Fruit fly (Drosophila melanogaster): ENCODE data around the gene CG32119.

The CG32119 gene

DNA sequence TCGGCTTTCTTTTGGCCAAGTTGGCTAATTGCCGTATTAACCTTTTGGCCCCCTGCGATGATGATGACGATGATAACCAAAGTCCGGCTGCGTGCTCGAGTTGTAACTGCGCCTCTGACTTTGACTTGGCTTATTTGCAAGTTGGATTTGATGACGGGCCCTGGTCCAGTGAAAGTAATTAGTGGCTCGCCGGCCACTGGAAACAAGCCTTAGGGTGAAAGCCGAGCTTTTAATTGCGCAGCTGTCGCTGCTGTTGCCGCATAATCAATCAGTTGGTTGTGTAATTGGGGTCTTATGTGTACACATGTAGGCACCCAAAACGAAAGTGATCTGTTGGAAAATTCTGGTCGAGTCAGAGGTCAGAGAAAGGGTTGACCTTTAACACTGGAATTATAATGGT is 5.8 kb upstream of the CG32119 start:
- no peak for TF ChIP-seq CG17801 (GFP tag; optimal IDR thresholded peaks at IDR 0.05; ENCODE audit: partially characterized antibody)

- TF ChIP-seq CG17801 (GFP tag; optimal IDR thresholded peaks at IDR 0.05; ENCODE audit: partially characterized antibody) = no peak
Observed at dm6 chr3L:13252952-13253478, 4.5 kb upstream of the CG32119 start.

DNA sequence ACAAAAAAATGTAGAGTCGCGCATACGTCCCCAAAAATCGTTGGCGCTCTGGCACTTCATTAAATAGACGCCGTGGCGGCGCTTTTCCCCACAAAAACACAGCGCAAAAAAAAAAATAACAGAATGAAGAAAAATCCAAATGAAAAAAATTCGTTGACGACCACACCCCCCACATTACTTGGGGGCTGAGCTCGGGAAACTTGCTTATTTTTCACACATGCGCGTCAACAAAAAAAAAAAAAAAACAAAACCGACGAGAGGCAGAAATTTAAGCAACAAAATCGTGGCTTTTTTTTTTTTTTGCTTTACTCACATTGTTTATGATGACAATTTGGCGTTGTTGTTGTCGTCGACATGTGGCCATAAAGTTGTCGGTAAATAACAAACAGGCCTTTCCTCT is 3.3 kb upstream of the CG32119 start:
- TF ChIP-seq CG17801 (GFP tag; optimal IDR thresholded peaks at IDR 0.05; ENCODE audit: partially characterized antibody) = no peak

- TF ChIP-seq CG17801 (GFP tag; optimal IDR thresholded peaks at IDR 0.05; ENCODE audit: partially characterized antibody) = no peak
Observed at dm6 chr3L:13250071-13250470, 1.6 kb upstream of the CG32119 start.

- no peak for TF ChIP-seq CG17801 (GFP tag; optimal IDR thresholded peaks at IDR 0.05; ENCODE audit: partially characterized antibody)
Observed at dm6 chr3L:13249374-13249773, 872 bp upstream of the CG32119 start.

dm6 chr3L:13246278-13247069 is 2.0 kb downstream of the CG32119 start:
- no peak for TF ChIP-seq CG17801 (GFP tag; optimal IDR thresholded peaks at IDR 0.05; ENCODE audit: partially characterized antibody)

DNA sequence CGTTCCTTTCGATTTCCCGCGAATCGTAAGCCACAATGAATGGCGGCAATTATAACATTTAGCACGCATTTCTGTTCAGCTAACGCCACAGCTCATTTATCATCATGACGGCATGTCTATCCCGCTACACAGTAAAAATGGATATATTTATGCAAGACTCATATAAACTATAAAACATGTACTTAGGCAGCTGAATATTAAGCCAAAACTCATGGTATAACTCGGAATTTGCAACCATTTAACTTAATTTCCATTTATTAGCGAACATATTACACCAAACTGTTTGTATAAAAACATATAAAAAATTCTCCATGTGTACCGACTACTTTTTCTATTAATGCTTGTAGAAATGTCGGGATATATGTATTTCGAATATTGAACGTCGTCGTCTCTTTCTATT is 4.3 kb downstream of the CG32119 start:
- no peak for TF ChIP-seq CG17801 (GFP tag; optimal IDR thresholded peaks at IDR 0.05; ENCODE audit: partially characterized antibody)

dm6 chr3L:13237056-13237455 is 11.4 kb downstream of the CG32119 start:
- TF ChIP-seq CG17801 (GFP tag; optimal IDR thresholded peaks at IDR 0.05; ENCODE audit: partially characterized antibody) = peak; percentile 8

- no peak for TF ChIP-seq CG17801 (GFP tag; optimal IDR thresholded peaks at IDR 0.05; ENCODE audit: partially characterized antibody)
Observed at dm6 chr3L:13236646-13237045, 11.9 kb downstream of the CG32119 start.

DNA sequence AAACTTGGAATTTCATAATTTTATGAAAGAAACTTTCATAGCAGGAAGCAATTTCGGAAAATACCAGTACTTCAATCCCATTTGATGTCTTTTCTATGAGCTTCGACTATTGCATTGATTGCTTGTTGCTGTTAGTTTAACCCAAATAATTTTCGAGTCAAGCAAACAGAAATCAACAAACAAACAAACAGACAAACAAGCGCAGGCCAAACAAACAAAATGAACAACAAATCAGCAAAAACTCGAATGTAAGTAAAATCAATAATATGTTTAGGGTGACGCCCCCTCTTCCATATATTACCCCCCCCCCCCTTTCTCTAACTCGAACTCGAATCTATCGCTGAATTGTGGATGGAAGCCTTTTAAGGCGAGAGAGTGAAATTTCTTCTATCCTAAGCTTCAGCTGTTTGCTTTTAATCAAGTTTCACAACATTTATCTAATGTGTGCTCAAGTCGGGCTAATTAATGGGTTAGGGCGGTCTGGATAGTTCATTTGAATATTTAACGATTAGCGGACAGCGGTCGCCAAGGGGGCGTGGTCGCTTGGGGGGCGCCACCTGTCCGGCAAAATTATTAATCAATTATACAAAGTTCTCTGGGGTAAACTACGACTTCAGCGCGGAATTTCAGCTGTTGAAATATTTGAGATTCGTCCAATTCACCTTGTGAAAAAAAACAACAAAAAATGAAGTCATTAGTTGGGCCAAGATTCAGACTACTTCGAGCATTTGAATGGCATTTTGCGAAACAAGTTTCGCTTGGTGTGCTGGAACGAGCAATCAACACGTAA is 12.8 kb downstream of the CG32119 start:
- TF ChIP-seq CG17801 (GFP tag; optimal IDR thresholded peaks at IDR 0.05; ENCODE audit: partially characterized antibody) = no peak

- no peak for TF ChIP-seq CG17801 (GFP tag; optimal IDR thresholded peaks at IDR 0.05; ENCODE audit: partially characterized antibody)
Observed at dm6 chr3L:13233646-13234262, 14.7 kb downstream of the CG32119 start.

DNA sequence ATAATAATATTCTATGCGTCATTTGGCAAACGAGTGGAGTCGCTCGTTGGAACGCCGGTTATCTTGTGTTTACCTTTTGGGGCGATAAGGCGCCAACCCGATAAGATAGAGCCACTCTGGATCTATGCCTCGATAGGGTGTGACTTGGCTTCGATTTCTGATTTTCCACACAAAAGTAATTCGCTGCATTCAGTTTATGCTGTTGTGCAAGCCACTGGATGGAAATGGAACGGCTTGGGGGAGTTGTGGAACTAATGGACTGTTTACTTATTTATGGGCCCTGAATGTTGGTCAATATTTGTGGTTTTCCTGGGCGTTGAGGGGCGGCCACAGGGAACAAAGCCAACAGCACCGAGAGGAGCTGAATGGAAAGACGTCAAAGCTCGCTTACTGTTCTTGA is 15.8 kb downstream of the CG32119 start:
- TF ChIP-seq CG17801 (GFP tag; optimal IDR thresholded peaks at IDR 0.05; ENCODE audit: partially characterized antibody) = no peak

DNA sequence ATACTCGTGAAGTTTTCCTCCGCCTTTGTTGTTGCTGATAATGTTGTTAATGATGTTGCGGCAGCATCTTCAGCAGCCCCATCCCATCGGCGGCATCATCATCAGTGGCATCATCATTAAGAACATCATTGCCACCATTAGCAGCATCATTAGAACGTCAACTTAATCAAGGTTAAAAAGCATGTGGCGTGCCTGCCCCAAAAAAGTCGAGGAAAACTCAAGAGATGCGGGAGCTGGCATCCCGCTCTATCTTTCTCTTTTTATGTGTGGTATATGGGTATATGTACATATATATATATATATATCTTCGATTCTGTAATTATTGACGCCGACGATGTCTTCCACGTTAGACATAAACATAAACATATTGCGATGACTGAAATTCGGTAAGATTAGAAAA is 17.3 kb downstream of the CG32119 start:
- no peak for TF ChIP-seq CG17801 (GFP tag; optimal IDR thresholded peaks at IDR 0.05; ENCODE audit: partially characterized antibody)

- TF ChIP-seq CG17801 (GFP tag; optimal IDR thresholded peaks at IDR 0.05; ENCODE audit: partially characterized antibody) = peak; percentile 68
Observed at dm6 chr3L:13228502-13228941, 20.0 kb downstream of the CG32119 start, which contains the start of gene caps. caps (plus strand) TSS chr3L:13228692.

Measured in ovary, adult (tissue).